Worm (Caenorhabditis elegans) whole organism, L2 larva: ENCODE data around the gene F35G12.7.

Source experiments
- C34F6.9 ChIP-seq: fragments of 150-350 bp; optimal IDR thresholded peaks from 2 replicates; lab custom pipeline; 2014; ENCODE audit warnings: missing biosample characterization, missing genetic modification characterization
- F13H6.1 ChIP-seq: sonication (generic microtip); optimal IDR thresholded peaks from 2 replicates; lab custom pipeline; 2016; ENCODE audit warnings: missing genetic modification characterization, missing compliant biosample characterization
- R02D3.7 ChIP-seq: fragments of 150-350 bp; optimal IDR thresholded peaks from 2 replicates; lab custom pipeline; 2014; ENCODE audit warnings: missing biosample characterization, missing genetic modification characterization
- Y55F3AM.14 ChIP-seq: fragments of 200-800 bp; sonication (Bioruptor generic); optimal IDR thresholded peaks from 2 replicates; lab custom pipeline; 2018; ENCODE audit warnings: mild to moderate bottlenecking, missing genetic modification characterization, missing compliant biosample characterization
- ZK546.5 ChIP-seq: sonication (generic microtip); optimal IDR thresholded peaks from 2 replicates; lab custom pipeline; 2017; ENCODE audit warnings: missing biosample characterization, missing genetic modification characterization
- alr-1 ChIP-seq: fragments of 150-350 bp; optimal IDR thresholded peaks from 2 replicates; lab custom pipeline; 2014; ENCODE audit warnings: missing biosample characterization, missing genetic modification characterization
- blmp-1 ChIP-seq: sonication (generic microtip); optimal IDR thresholded peaks from 2 replicates; lab custom pipeline; 2017; ENCODE audit warnings: missing genetic modification characterization, mild to moderate bottlenecking, missing compliant biosample characterization, antibody characterized with exemption, moderate library complexity; ENCODE audit not compliant: insufficient read depth
- ceh-82 ChIP-seq: fragments of 150-350 bp; optimal IDR thresholded peaks from 2 replicates; lab custom pipeline; 2014; ENCODE audit warnings: missing biosample characterization, missing genetic modification characterization
- crh-2 ChIP-seq: sonication (generic microtip); optimal IDR thresholded peaks from 2 replicates; lab custom pipeline; 2017; ENCODE audit warnings: missing biosample characterization, missing genetic modification characterization
- dmd-4 ChIP-seq: sonication (generic microtip); optimal IDR thresholded peaks from 2 replicates; lab custom pipeline; 2017; ENCODE audit warnings: missing biosample characterization, missing genetic modification characterization
- egl-27 ChIP-seq: sonication (generic microtip); optimal IDR thresholded peaks from 3 replicates; lab custom pipeline; 2017; ENCODE audit warnings: missing biosample characterization, missing genetic modification reagents, missing genetic modification characterization
- elt-3 ChIP-seq: sonication (generic microtip); optimal IDR thresholded peaks from 2 replicates; lab custom pipeline; 2017; ENCODE audit warnings: missing biosample characterization, missing genetic modification characterization
- fos-1 ChIP-seq: fragments of 150-350 bp; optimal IDR thresholded peaks from 2 replicates; lab custom pipeline; 2014; ENCODE audit warnings: missing biosample characterization, missing genetic modification characterization
- gmeb-1 ChIP-seq: fragments of 150-350 bp; optimal IDR thresholded peaks from 2 replicates; lab custom pipeline; 2014; ENCODE audit warnings: missing biosample characterization, missing genetic modification characterization
- lin-11 ChIP-seq: fragments of 150-350 bp; sonication (generic microtip); optimal IDR thresholded peaks from 2 replicates; lab custom pipeline; 2014; ENCODE audit warnings: missing biosample characterization, missing genetic modification characterization, inconsistent platforms, mixed read lengths
- lin-39 ChIP-seq: fragments of 150-350 bp; optimal IDR thresholded peaks from 2 replicates; lab custom pipeline; 2014; ENCODE audit warnings: missing biosample characterization, missing genetic modification reagents, missing genetic modification characterization
- lsy-2 ChIP-seq, 2 experiments: fragments of 150-350 bp in 1 of 2; sonication (generic microtip) in 1 of 2; optimal IDR thresholded peaks; 2 replicates each; lab custom pipeline; 2014 to 2017; ENCODE audit warnings: missing biosample characterization in 2 of 2, missing genetic modification characterization in 2 of 2
- mab-5 ChIP-seq: fragments of 150-350 bp; optimal IDR thresholded peaks from 2 replicates; lab custom pipeline; 2014; ENCODE audit warnings: missing biosample characterization, missing genetic modification characterization
- mdl-1 ChIP-seq, 2 experiments: fragments of 150-350 bp in 1 of 2; sonication (generic microtip) in 1 of 2; optimal IDR thresholded peaks; 2 replicates each; lab custom pipeline; 2017; ENCODE audit warnings: missing biosample characterization in 2 of 2, missing genetic modification characterization in 2 of 2
- nhr-10 ChIP-seq: sonication (generic microtip); optimal IDR thresholded peaks from 2 replicates; lab custom pipeline; 2017; ENCODE audit warnings: missing biosample characterization, missing genetic modification characterization
- nhr-12 ChIP-seq: fragments of 150-350 bp; optimal IDR thresholded peaks from 2 replicates; lab custom pipeline; 2014; ENCODE audit warnings: missing biosample characterization, missing genetic modification characterization
- nhr-129 ChIP-seq: fragments of 150-350 bp; optimal IDR thresholded peaks from 2 replicates; lab custom pipeline; 2014; ENCODE audit warnings: missing biosample characterization, missing genetic modification characterization
- nhr-21 ChIP-seq: fragments of 150-350 bp; optimal IDR thresholded peaks from 2 replicates; lab custom pipeline; 2014; ENCODE audit warnings: missing biosample characterization, missing genetic modification characterization
- nhr-237 ChIP-seq: fragments of 150-350 bp; optimal IDR thresholded peaks from 2 replicates; lab custom pipeline; 2014; ENCODE audit warnings: missing biosample characterization, missing genetic modification characterization
- nhr-25 ChIP-seq: fragments of 150-350 bp; sonication (generic microtip); optimal IDR thresholded peaks from 3 replicates; lab custom pipeline; 2014; ENCODE audit warnings: missing biosample characterization, missing genetic modification characterization
- sem-4 ChIP-seq: fragments of 150-350 bp; optimal IDR thresholded peaks from 2 replicates; lab custom pipeline; 2014; ENCODE audit warnings: missing biosample characterization, missing genetic modification reagents, missing genetic modification characterization
- skn-1 ChIP-seq: sonication (generic microtip); optimal IDR thresholded peaks from 2 replicates; lab custom pipeline; 2017; ENCODE audit warnings: missing biosample characterization, missing genetic modification characterization
- sma-3 ChIP-seq: sonication (generic microtip); optimal IDR thresholded peaks from 2 replicates; lab custom pipeline; 2016; ENCODE audit warnings: missing genetic modification reagents, missing genetic modification characterization, missing compliant biosample characterization
- sma-9 ChIP-seq, 2 experiments: fragments of 150-350 bp in 1 of 2; sonication (generic microtip) in 1 of 2; optimal IDR thresholded peaks; 2 replicates each; lab custom pipeline; 2014 to 2016; ENCODE audit warnings: missing genetic modification characterization in 2 of 2, mild to moderate bottlenecking in 1 of 2, missing biosample characterization in 1 of 2, missing compliant biosample characterization in 1 of 2, missing genetic modification reagents in 1 of 2, moderate library complexity in 1 of 2
- snpc-4 ChIP-seq: fragments of 150-350 bp; optimal IDR thresholded peaks from 2 replicates; lab custom pipeline; 2014; ENCODE audit warnings: missing biosample characterization, missing genetic modification characterization
- unc-39 ChIP-seq: fragments of 150-350 bp; optimal IDR thresholded peaks from 2 replicates; lab custom pipeline; 2014; ENCODE audit warnings: missing biosample characterization, missing genetic modification characterization
- unc-55 ChIP-seq: fragments of 150-350 bp; sonication (generic microtip); optimal IDR thresholded peaks from 3 replicates; lab custom pipeline; 2014; ENCODE audit warnings: missing biosample characterization, missing genetic modification reagents, missing genetic modification characterization
- zag-1 ChIP-seq: fragments of 150-350 bp; optimal IDR thresholded peaks from 2 replicates; lab custom pipeline; 2014; ENCODE audit warnings: missing biosample characterization, missing genetic modification characterization
- ztf-1 ChIP-seq: fragments of 200-800 bp; sonication (Bioruptor generic); conservative IDR thresholded peaks from 2 replicates; pipeline ENCODE4 v1.3.6; 2022; ENCODE audit warnings: missing genetic modification characterization, missing compliant biosample characterization
- ztf-4 ChIP-seq: fragments of 150-350 bp; optimal IDR thresholded peaks from 2 replicates; lab custom pipeline; 2014; ENCODE audit warnings: missing biosample characterization, missing genetic modification characterization

Gene F35G12.7

ce11 chrIII:4587177-4587576 lies at the start of gene F35G12.7, which contains the start of gene smc-4:
F35G12.7 (minus strand) TSS chrIII:4587330.
smc-4 (plus strand) TSS chrIII:4587501.
- TF ChIP-seq alr-1 (tag; lab: Kevin White, UChicago) = no peak
- TF ChIP-seq crh-2 (tag; lab: Kevin White, UChicago) = peak; percentile 37
- no peak for TF ChIP-seq blmp-1
- TF ChIP-seq nhr-21 (tag; lab: Kevin White, UChicago) = peak; percentile 29
- peak; percentile 69 for TF ChIP-seq C34F6.9 (tag; lab: Kevin White, UChicago)
- TF ChIP-seq sem-4 (tag; lab: Kevin White, UChicago) = no peak
- TF ChIP-seq gmeb-1 (tag; lab: Kevin White, UChicago) = peak; percentile 81
- TF ChIP-seq R02D3.7 (tag; lab: Kevin White, UChicago) = no peak
- no peak for TF ChIP-seq ztf-4 (tag; lab: Kevin White, UChicago)
- no peak for TF ChIP-seq nhr-10 (tag; lab: Kevin White, UChicago)
- peak; percentile 38 for TF ChIP-seq lin-11 (tag; lab: Kevin White, UChicago)
- no peak for TF ChIP-seq zag-1 (tag; lab: Kevin White, UChicago)
- TF ChIP-seq lsy-2 (tag; optimal IDR thresholded peaks at IDR 0.05; lab: Kevin White, UChicago) = peak; percentile 80 to 95
- TF ChIP-seq dmd-4 (tag; lab: Kevin White, UChicago) = no peak
- no peak for TF ChIP-seq ceh-82 (tag; lab: Kevin White, UChicago)
- peak; percentile 31 for TF ChIP-seq fos-1
- TF ChIP-seq F13H6.1 = peak; percentile 33
- peak; percentile 72 for TF ChIP-seq unc-55 (GFP tag; lab: Kevin White, UChicago)
- TF ChIP-seq sma-9 (GFP tag; optimal IDR thresholded peaks at IDR 0.05; lab: Kevin White, UChicago) = peak; percentile 54
- TF ChIP-seq sma-9 (tag; optimal IDR thresholded peaks at IDR 0.05; lab: Kevin White, UChicago) = no peak
- peak; percentile 7 for TF ChIP-seq sma-3 (GFP tag; lab: Kevin White, UChicago)
- peak; percentile 69 for TF ChIP-seq nhr-129 (tag; lab: Kevin White, UChicago)

ce11 chrIII:4634947-4635346 lies 47.8 kb upstream of the F35G12.7 start, which contains the start of gene clec-153:
clec-153 (plus strand) TSS chrIII:4635247.
- no peak for TF ChIP-seq ztf-4 (tag; lab: Kevin White, UChicago)
- no peak for TF ChIP-seq Y55F3AM.14 (GFP tag; lab: Kevin White, UChicago)
- TF ChIP-seq mdl-1 (tag; optimal IDR thresholded peaks at IDR 0.05; lab: Kevin White, UChicago) = no peak
- TF ChIP-seq ZK546.5 (tag; lab: Kevin White, UChicago) = no peak
- no peak for TF ChIP-seq nhr-237 (tag; lab: Kevin White, UChicago)
- no peak for TF ChIP-seq elt-3
- no peak for TF ChIP-seq mab-5
- no peak for TF ChIP-seq snpc-4 (tag; lab: Kevin White, UChicago)

- TF ChIP-seq nhr-12 (tag; lab: Kevin White, UChicago) = no peak
- no peak for TF ChIP-seq zag-1 (tag; lab: Kevin White, UChicago)
- no peak for TF ChIP-seq ZK546.5 (tag; lab: Kevin White, UChicago)
- TF ChIP-seq C34F6.9 (tag; lab: Kevin White, UChicago) = no peak
- TF ChIP-seq dmd-4 (tag; lab: Kevin White, UChicago) = no peak
- TF ChIP-seq lin-39 (tag; lab: Kevin White, UChicago) = no peak
- TF ChIP-seq nhr-25 (tag; lab: Kevin White, UChicago) = no peak
- TF ChIP-seq nhr-129 (tag; lab: Kevin White, UChicago) = no peak
- no peak for TF ChIP-seq unc-39 (tag; lab: Kevin White, UChicago)
- TF ChIP-seq Y55F3AM.14 (GFP tag; lab: Kevin White, UChicago) = no peak
- no peak for TF ChIP-seq F13H6.1
- no peak for TF ChIP-seq skn-1
- no peak for TF ChIP-seq crh-2 (tag; lab: Kevin White, UChicago)
- TF ChIP-seq ztf-1 = no peak
- no peak for TF ChIP-seq egl-27
- TF ChIP-seq unc-55 (GFP tag; lab: Kevin White, UChicago) = no peak
Measured at ce11 chrIII:4628165-4628564, 41.0 kb upstream of the F35G12.7 start, which contains the start of gene clec-151. clec-151 (plus strand) TSS chrIII:4628465.
